Comparison of ENCODE assay signal across 1 fruit fly cellular context in genomic region chr3L:2822955-2823354, dm6.
A peak's percentile ranks its signal among the peaks of the same experiment; 100 is the strongest.
TF ChIP-seq lines count a peak whose summit lies in the region.

No protein-coding gene starts in this region.

TF ChIP-seq in whole organism, embryonic, 481 proteins besides CTCF, POLR2A, EP300 and RAD21 (continued from another document):
- TF ChIP-seq CG4730 (GFP tag; IDR thresholded peaks at IDR 0.05; lab: Robert Waterston, UW) (no peak; the same call in 1 of the 2 replicates), Lpt (GFP tag; optimal IDR thresholded peaks at IDR 0.05; lab: Kevin White, UChicago) (no peak), Mad (GFP tag; optimal IDR thresholded peaks at IDR 0.05; lab: Kevin White, UChicago) (no peak), lilli (GFP tag; optimal IDR thresholded peaks at IDR 0.05; lab: Kevin White, UChicago) (peak; percentile 31), row (GFP tag; IDR thresholded peaks at IDR 0.05; lab: Robert Waterston, UW) (peak; percentile 68), CG2678 (tag; optimal IDR thresholded peaks at IDR 0.05; lab: Kevin White, UChicago) (peak; percentile 68), CG43689 (GFP tag; IDR thresholded peaks at IDR 0.05; lab: Robert Waterston, UW) (no peak), vnd (GFP tag; IDR thresholded peaks at IDR 0.05; lab: Robert Waterston, UW; ENCODE audit: partially characterized antibody) (no peak), CG6683 (GFP tag; optimal IDR thresholded peaks at IDR 0.05; lab: Kevin White, UChicago) (peak; percentile 16), CG17912 (GFP tag; optimal IDR thresholded peaks at IDR 0.05; lab: Kevin White, UChicago) (no peak), hkb (optimal IDR thresholded peaks at IDR 0.05; lab: Kevin White, UChicago) (no peak), hkb (GFP tag; IDR thresholded peaks at IDR 0.05; lab: Robert Waterston, UW) (peak; percentile 43; the same call in 1 of the 2 replicates), CG11456 (GFP tag; IDR thresholded peaks at IDR 0.05; lab: Robert Waterston, UW) (no peak), PHDP (tag; optimal IDR thresholded peaks at IDR 0.05; lab: Kevin White, UChicago) (peak; percentile 20), Myb (GFP tag; optimal IDR thresholded peaks at IDR 0.05; lab: Kevin White, UChicago) (peak; percentile 7), Deaf1 (tag; optimal IDR thresholded peaks at IDR 0.05; lab: Kevin White, UChicago) (no peak), CoRest (tag; optimal IDR thresholded peaks at IDR 0.05; lab: Kevin White, UChicago) (peak; percentile 1), psq (GFP tag; optimal IDR thresholded peaks at IDR 0.05; lab: Kevin White, UChicago) (no peak), CG9727 (GFP tag; optimal IDR thresholded peaks at IDR 0.05; lab: Kevin White, UChicago) (peak; percentile 23), BtbVII (GFP tag; optimal IDR thresholded peaks at IDR 0.05; lab: Kevin White, UChicago) (peak; percentile 42), run (tag; optimal IDR thresholded peaks at IDR 0.05; lab: Kevin White, UChicago) (no peak), sima (GFP tag; optimal IDR thresholded peaks at IDR 0.05; lab: Kevin White, UChicago) (no peak), D (optimal IDR thresholded peaks at IDR 0.05; lab: Kevin White, UChicago) (no peak), D (GFP tag; optimal IDR thresholded peaks at IDR 0.05; lab: Kevin White, UChicago) (peak; percentile 16), tx (GFP tag; optimal IDR thresholded peaks at IDR 0.05; lab: Kevin White, UChicago) (no peak), ci (GFP tag; IDR thresholded peaks at IDR 0.05; lab: Robert Waterston, UW) (peak; percentile 61; the same call in 1 of the 3 replicates), ems (GFP tag; optimal IDR thresholded peaks at IDR 0.05; lab: Kevin White, UChicago) (peak; percentile 14), Nf-YA (GFP tag; IDR thresholded peaks at IDR 0.05; lab: Robert Waterston, UW) (0 out of 2 replicates have a peak, but pooled peaks have one; percentile 29), CG8359 (GFP tag; optimal IDR thresholded peaks at IDR 0.05; lab: Kevin White, UChicago; ENCODE audit: borderline replicate concordance) (no peak), CG15269 (tag; optimal IDR thresholded peaks at IDR 0.05; lab: Kevin White, UChicago) (peak; percentile 4), CG7839 (tag; optimal IDR thresholded peaks at IDR 0.05; lab: Kevin White, UChicago) (no peak), CG17802 (tag; optimal IDR thresholded peaks at IDR 0.05; lab: Kevin White, UChicago) (no peak), zf30C (GFP tag; optimal IDR thresholded peaks at IDR 0.05; lab: Kevin White, UChicago) (peak; percentile 32), gem (tag; optimal IDR thresholded peaks at IDR 0.05; lab: Kevin White, UChicago) (peak; percentile 65), Six4 (GFP tag; optimal IDR thresholded peaks at IDR 0.05; lab: Kevin White, UChicago) (peak; percentile 20), CG9797 (GFP tag; optimal IDR thresholded peaks at IDR 0.05; lab: Kevin White, UChicago) (no peak), dmrt99B (tag; optimal IDR thresholded peaks at IDR 0.05; lab: Kevin White, UChicago) (peak; percentile 16), CG17829 (tag; optimal IDR thresholded peaks at IDR 0.05; lab: Kevin White, UChicago) (peak; percentile 54), CG13424 (tag; optimal IDR thresholded peaks at IDR 0.05; lab: Kevin White, UChicago) (peak; percentile 8), crol (GFP tag; IDR thresholded peaks at IDR 0.05; lab: Robert Waterston, UW) (0 out of 2 replicates have a peak, but pooled peaks have one; percentile 52), Rfx (GFP tag; IDR thresholded peaks at IDR 0.05; lab: Robert Waterston, UW) (peak; percentile 55; the same call in 1 of the 2 replicates), gsb-n (tag; optimal IDR thresholded peaks at IDR 0.05; lab: Kevin White, UChicago) (no peak), Side (GFP tag; optimal IDR thresholded peaks at IDR 0.05; lab: Kevin White, UChicago) (no peak), CG4707 (GFP tag; optimal IDR thresholded peaks at IDR 0.05; lab: Kevin White, UChicago) (no peak), Elba2 (GFP tag; optimal IDR thresholded peaks at IDR 0.05; lab: Kevin White, UChicago) (no peak), ase (GFP tag; IDR thresholded peaks at IDR 0.05; lab: Robert Waterston, UW) (peak; percentile 41; the same call in 1 of the 3 replicates), Dbx (GFP tag; IDR thresholded peaks at IDR 0.05; lab: Robert Waterston, UW) (0 out of 3 replicates have a peak, but pooled peaks have one; percentile 44), CG30403 (GFP tag; optimal IDR thresholded peaks at IDR 0.05; lab: Kevin White, UChicago) (peak; percentile 52), lbe (GFP tag; optimal IDR thresholded peaks at IDR 0.05; lab: Kevin White, UChicago) (peak; percentile 42), CG17328 (GFP tag; IDR thresholded peaks at IDR 0.05; lab: Robert Waterston, UW) (peak; percentile 31; the same call in 1 of the 2 replicates), nmo (GFP tag; optimal IDR thresholded peaks at IDR 0.05; lab: Kevin White, UChicago) (peak; percentile 3), CG17359 (tag; optimal IDR thresholded peaks at IDR 0.05; lab: Kevin White, UChicago) (peak; percentile 59), Ets65A (GFP tag; lab: Kevin White, UChicago) (peak; percentile 93), Ssrp (tag; optimal IDR thresholded peaks at IDR 0.05; lab: Kevin White, UChicago) (peak; percentile 20), TFAM (GFP tag; optimal IDR thresholded peaks at IDR 0.05; lab: Kevin White, UChicago) (no peak), CG6854 (GFP tag; optimal IDR thresholded peaks at IDR 0.05; lab: Kevin White, UChicago) (peak; percentile 26), kay (GFP tag; optimal IDR thresholded peaks at IDR 0.05; lab: Kevin White, UChicago) (peak; percentile 1), Hr51 (GFP tag; optimal IDR thresholded peaks at IDR 0.05; lab: Kevin White, UChicago) (peak in 1 of 2 experiments; percentile 50), CG14014 (GFP tag; IDR thresholded peaks at IDR 0.05; lab: Robert Waterston, UW) (peak; percentile 56; the same call in 1 of the 2 replicates), jing (GFP tag; optimal IDR thresholded peaks at IDR 0.05; lab: Kevin White, UChicago) (no peak), grau (tag; optimal IDR thresholded peaks at IDR 0.05; lab: Kevin White, UChicago) (peak; percentile 34), CG8388 (GFP tag; optimal IDR thresholded peaks at IDR 0.05; lab: Kevin White, UChicago) (peak; percentile 35), tup (GFP tag; optimal IDR thresholded peaks at IDR 0.05; lab: Kevin White, UChicago) (no peak), Opbp (GFP tag; IDR thresholded peaks at IDR 0.05; lab: Robert Waterston, UW; ENCODE audit: partially characterized antibody) (no peak), Awh (GFP tag; IDR thresholded peaks at IDR 0.05; lab: Robert Waterston, UW) (peak; percentile 68; the same call in 1 of the 2 replicates), CG32767 (GFP tag; IDR thresholded peaks at IDR 0.05; lab: Robert Waterston, UW) (no peak), CG2199 (GFP tag; IDR thresholded peaks at IDR 0.05; lab: Robert Waterston, UW) (no peak), bigmax (GFP tag; optimal IDR thresholded peaks at IDR 0.05; lab: Kevin White, UChicago) (no peak), HLH54F (GFP tag; optimal IDR thresholded peaks at IDR 0.05; lab: Kevin White, UChicago) (no peak), emc (GFP tag; optimal IDR thresholded peaks at IDR 0.05; lab: Kevin White, UChicago) (no peak), CG9609 (GFP tag; optimal IDR thresholded peaks at IDR 0.05; lab: Kevin White, UChicago) (no peak), CG5245 (GFP tag; optimal IDR thresholded peaks at IDR 0.05; lab: Kevin White, UChicago) (peak; percentile 39), Dref (GFP tag; IDR thresholded peaks at IDR 0.05; lab: Robert Waterston, UW) (no peak), CG11560 (tag; IDR thresholded peaks at IDR 0.05; lab: Robert Waterston, UW) (no peak), tin (GFP tag; optimal IDR thresholded peaks at IDR 0.05; lab: Kevin White, UChicago) (peak; percentile 40), prd (optimal IDR thresholded peaks at IDR 0.05; lab: Kevin White, UChicago) (no peak), prd (GFP tag; IDR thresholded peaks at IDR 0.05; lab: Robert Waterston, UW) (peak; percentile 64; the same call in 2 of the 3 replicates), jumu (GFP tag; optimal IDR thresholded peaks at IDR 0.05; lab: Kevin White, UChicago) (peak; percentile 17), chif (GFP tag; optimal IDR thresholded peaks at IDR 0.05; lab: Kevin White, UChicago) (peak in 1 of 2 experiments; percentile 7), CG13775 (GFP tag; optimal IDR thresholded peaks at IDR 0.05; lab: Kevin White, UChicago) (no peak), CG1647 (GFP tag; optimal IDR thresholded peaks at IDR 0.05; lab: Kevin White, UChicago) (peak; percentile 12), CG15011 (GFP tag; optimal IDR thresholded peaks at IDR 0.05; lab: Kevin White, UChicago) (no peak), rib (GFP tag; IDR thresholded peaks at IDR 0.05; lab: Robert Waterston, UW) (no peak), dimm (GFP tag; IDR thresholded peaks at IDR 0.05; lab: Robert Waterston, UW) (no peak), zfh1 (GFP tag; IDR thresholded peaks at IDR 0.05; lab: Robert Waterston, UW) (peak; percentile 64; the same call in 1 of the 3 replicates), CG17568 (GFP tag; optimal IDR thresholded peaks at IDR 0.05; lab: Kevin White, UChicago) (no peak), ara (GFP tag; IDR thresholded peaks at IDR 0.05; lab: Robert Waterston, UW) (peak; percentile 65), fd64A (GFP tag; optimal IDR thresholded peaks at IDR 0.05; lab: Kevin White, UChicago) (no peak), bab2 (GFP tag; optimal IDR thresholded peaks at IDR 0.05; lab: Kevin White, UChicago) (peak; percentile 8), Med (GFP tag; lab: Kevin White, UChicago) (peak; percentile 83), Gsc (GFP tag; IDR thresholded peaks at IDR 0.05; lab: Robert Waterston, UW) (no peak), CG3407 (GFP tag; optimal IDR thresholded peaks at IDR 0.05; lab: Kevin White, UChicago) (peak; percentile 11), BEAF-32 (GFP tag; optimal IDR thresholded peaks at IDR 0.05; lab: Kevin White, UChicago) (no peak), ranshi (GFP tag; IDR thresholded peaks at IDR 0.05; lab: Robert Waterston, UW) (peak; percentile 55; the same call in 1 of the 2 replicates), CG8944 (GFP tag; optimal IDR thresholded peaks at IDR 0.05; lab: Kevin White, UChicago) (no peak), CG11696 (GFP tag; IDR thresholded peaks at IDR 0.05; lab: Robert Waterston, UW) (no peak), nerfin-2 (GFP tag; IDR thresholded peaks at IDR 0.05; lab: Robert Waterston, UW; ENCODE audit: partially characterized antibody) (no peak), chinmo (GFP tag; IDR thresholded peaks at IDR 0.05; lab: Robert Waterston, UW; ENCODE audit: partially characterized antibody) (no peak), CG12391 (tag; optimal IDR thresholded peaks at IDR 0.05; lab: Kevin White, UChicago) (peak; percentile 48), ash1 (GFP tag; optimal IDR thresholded peaks at IDR 0.05; lab: Kevin White, UChicago) (no peak), Dip3 (GFP tag; optimal IDR thresholded peaks at IDR 0.05; lab: Kevin White, UChicago) (peak; percentile 16), CG33213 (GFP tag; optimal IDR thresholded peaks at IDR 0.05; lab: Kevin White, UChicago) (no peak), CG6272 (GFP tag; IDR thresholded peaks at IDR 0.05; lab: Robert Waterston, UW) (peak; percentile 70; the same call in 1 of the 2 replicates), cad (GFP tag; optimal IDR thresholded peaks at IDR 0.05; lab: Kevin White, UChicago) (no peak), trh (GFP tag; optimal IDR thresholded peaks at IDR 0.05; lab: Kevin White, UChicago) (no peak), CG6765 (GFP tag; optimal IDR thresholded peaks at IDR 0.05; lab: Kevin White, UChicago) (peak; percentile 11), CG32772 (GFP tag; IDR thresholded peaks at IDR 0.05; lab: Robert Waterston, UW) (peak; percentile 56; the same call in 1 of the 2 replicates), E2f1 (GFP tag; IDR thresholded peaks at IDR 0.05; lab: Robert Waterston, UW) (peak; percentile 52), CG9437 (GFP tag; optimal IDR thresholded peaks at IDR 0.05; lab: Kevin White, UChicago) (no peak), Dll (GFP tag; IDR thresholded peaks at IDR 0.05; lab: Robert Waterston, UW; ENCODE audit: partially characterized antibody) (no peak), CG17612 (GFP tag; IDR thresholded peaks at IDR 0.05; lab: Robert Waterston, UW) (no peak), cg (GFP tag; optimal IDR thresholded peaks at IDR 0.05; lab: Kevin White, UChicago) (no peak), CG4360 (GFP tag; IDR thresholded peaks at IDR 0.05; lab: Robert Waterston, UW) (no peak), CG3726 (GFP tag; IDR thresholded peaks at IDR 0.05; lab: Robert Waterston, UW) (0 out of 3 replicates have a peak, but pooled peaks have one; percentile 40), CG10979 (tag; optimal IDR thresholded peaks at IDR 0.05; lab: Kevin White, UChicago) (peak; percentile 51), ATbp (GFP tag; optimal IDR thresholded peaks at IDR 0.05; lab: Kevin White, UChicago) (peak; percentile 31), stwl (tag; optimal IDR thresholded peaks at IDR 0.05; lab: Kevin White, UChicago) (no peak)
